Worm (Caenorhabditis elegans): ENCODE results near the gene scl-20.

The scl-20 gene

ce11 chrV:18780605-18781004, 46.3 kb upstream of the scl-20 start:
- TF ChIP-seq gei-17 (GFP tag; optimal IDR thresholded peaks at IDR 0.05) (no peak), tbp1 (GFP tag; optimal IDR thresholded peaks at IDR 0.05) (peak; percentile 73), B0261.1 (tag; optimal IDR thresholded peaks at IDR 0.05) (peak; percentile 3), Y79H2A.3 (GFP tag; conservative IDR thresholded peaks at IDR 0.05) (no peak), madf-8 (GFP tag; conservative IDR thresholded peaks at IDR 0.05) (no peak), rpc-1 (optimal IDR thresholded peaks at IDR 0.05) (peak; percentile 25), rpc-1 (tag; optimal IDR thresholded peaks at IDR 0.05) (peak; percentile 68)

ce11 chrV:18776245-18776737, 42.0 kb upstream of the scl-20 start, which contains the start of gene Y17D7B.4:
Gene Y17D7B.4 (minus strand): TSS chrV:18776687.
- no peak for TF ChIP-seq hlh-12 (tag; optimal IDR thresholded peaks at IDR 0.05)
- no peak for TF ChIP-seq egl-44 (GFP tag; IDR thresholded peaks at IDR 0.05)
- no peak for TF ChIP-seq ztf-26 (tag; optimal IDR thresholded peaks at IDR 0.05)
- no peak for TF ChIP-seq bed-1 (GFP tag; IDR thresholded peaks at IDR 0.05)
- TF ChIP-seq D2030.7 (GFP tag; IDR thresholded peaks at IDR 0.05), result no peak

ce11 chrV:18772761-18773160, 38.5 kb upstream of the scl-20 start, which contains the start of gene clec-257:
Gene clec-257 (plus strand): TSS chrV:18773061.
- TF ChIP-seq ZK185.1 (tag; optimal IDR thresholded peaks at IDR 0.05; ENCODE audit: poor library complexity, severe bottlenecking) (no peak), attf-5 (GFP tag; optimal IDR thresholded peaks at IDR 0.05) (no peak), egrh-3 (GFP tag; IDR thresholded peaks at IDR 0.05) (no peak), tlf-1 (GFP tag; optimal IDR thresholded peaks at IDR 0.05) (no peak)

- no peak for TF ChIP-seq F52B5.7 (tag; optimal IDR thresholded peaks at IDR 0.05)
- TF ChIP-seq egl-44 (GFP tag; IDR thresholded peaks at IDR 0.05), result no peak
- no peak for TF ChIP-seq let-526 (GFP tag; IDR thresholded peaks at IDR 0.05)
- no peak for TF ChIP-seq ceh-40 (GFP tag; IDR thresholded peaks at IDR 0.05)
These were observed 37.6 kb upstream of the scl-20 start for ce11 chrV:18771804-18772386.

ce11 chrV:18771390-18771789, 37.1 kb upstream of the scl-20 start, which contains the start of gene clec-256:
Gene clec-256 (plus strand): TSS chrV:18771690.
- TF ChIP-seq ztf-6 (GFP tag; IDR thresholded peaks at IDR 0.05) (no peak), Y53F4B.3 (GFP tag; IDR thresholded peaks at IDR 0.05) (no peak), ztf-3 (GFP tag; optimal IDR thresholded peaks at IDR 0.05) (no peak), mcd-1 (GFP tag; IDR thresholded peaks at IDR 0.05) (no peak), cebp-1 (GFP tag; IDR thresholded peaks at IDR 0.05) (no peak), cebp-1 (tag; optimal IDR thresholded peaks at IDR 0.05) (no peak), ZK185.1 (tag; optimal IDR thresholded peaks at IDR 0.05; ENCODE audit: poor library complexity, severe bottlenecking) (no peak), athp-1 (tag; optimal IDR thresholded peaks at IDR 0.05) (no peak), sdz-38 (tag; optimal IDR thresholded peaks at IDR 0.05) (no peak), K11D2.4 (GFP tag; IDR thresholded peaks at IDR 0.05) (no peak), egrh-3 (GFP tag; IDR thresholded peaks at IDR 0.05) (no peak), mel-28 (tag; optimal IDR thresholded peaks at IDR 0.05; ENCODE audit: borderline replicate concordance) (no peak), nhr-179 (tag; optimal IDR thresholded peaks at IDR 0.05) (no peak)

ce11 chrV:18770623-18771022, 36.3 kb upstream of the scl-20 start, which contains the start of gene clec-255:
Gene clec-255 (minus strand): TSS chrV:18770723.
- TF ChIP-seq D2030.7 (GFP tag; IDR thresholded peaks at IDR 0.05) (no peak), C06A6.2 (GFP tag; conservative IDR thresholded peaks at IDR 0.05) (no peak), mes-4 (tag; optimal IDR thresholded peaks at IDR 0.05) (no peak), mel-28 (tag; optimal IDR thresholded peaks at IDR 0.05; ENCODE audit: borderline replicate concordance) (no peak), ceh-58 (GFP tag; IDR thresholded peaks at IDR 0.05) (no peak), tbx-9 (tag; optimal IDR thresholded peaks at IDR 0.05; ENCODE audit: borderline replicate concordance) (no peak), ccch-3 (GFP tag; optimal IDR thresholded peaks at IDR 0.05) (no peak)
